Worm (Caenorhabditis elegans) whole organism, mixed stage, embryonic: ENCODE data around the gene cho-1.

Experiments
- ceh-43 ChIP-seq: fragments of 200-800 bp; sonication (Bioruptor generic); optimal IDR thresholded peaks from 2 replicates; lab custom pipeline; 2018; ENCODE audit warnings: mild to moderate bottlenecking, missing genetic modification characterization, moderate library complexity, missing compliant biosample characterization
- ces-1 ChIP-seq: fragments of 150-350 bp; optimal IDR thresholded peaks from 2 replicates; lab custom pipeline; 2014; ENCODE audit warnings: missing biosample characterization, missing genetic modification reagents, missing genetic modification characterization
- drap-1 ChIP-seq: fragments of 200-800 bp; sonication (Bioruptor generic); optimal IDR thresholded peaks from 3 replicates; lab custom pipeline; 2018; ENCODE audit warnings: mild to moderate bottlenecking, missing genetic modification characterization, missing compliant biosample characterization
- elt-1 ChIP-seq: sonication (generic microtip); optimal IDR thresholded peaks from 2 replicates; lab custom pipeline; 2017; ENCODE audit warnings: missing genetic modification characterization, mild to moderate bottlenecking, missing compliant biosample characterization, antibody characterized with exemption, moderate library complexity, borderline replicate concordance; ENCODE audit not compliant: insufficient read depth
- elt-3 ChIP-seq: fragments of 150-350 bp; optimal IDR thresholded peaks from 2 replicates; lab custom pipeline; 2014; ENCODE audit warnings: missing biosample characterization, missing genetic modification characterization
- lsy-2 ChIP-seq: fragments of 150-350 bp; optimal IDR thresholded peaks from 2 replicates; lab custom pipeline; 2014; ENCODE audit warnings: missing biosample characterization, missing genetic modification characterization
- mep-1 ChIP-seq: fragments of 150-350 bp; optimal IDR thresholded peaks from 2 replicates; lab custom pipeline; 2017; ENCODE audit warnings: missing biosample characterization, missing genetic modification reagents, missing genetic modification characterization, inconsistent platforms
- nhr-2 ChIP-seq: fragments of 150-350 bp; optimal IDR thresholded peaks from 2 replicates; lab custom pipeline; 2014; ENCODE audit warnings: missing biosample characterization, missing genetic modification characterization
- nhr-76 ChIP-seq: sonication (generic microtip); optimal IDR thresholded peaks from 2 replicates; lab custom pipeline; 2017; ENCODE audit warnings: missing biosample characterization, missing genetic modification characterization
- pha-4 ChIP-seq: fragments of 150-350 bp; optimal IDR thresholded peaks from 2 replicates; lab custom pipeline; 2018; ENCODE audit warnings: missing biosample characterization, missing genetic modification reagents, missing genetic modification characterization
- snpc-4 ChIP-seq: fragments of 150-350 bp; optimal IDR thresholded peaks from 2 replicates; lab custom pipeline; 2014; ENCODE audit warnings: missing biosample characterization, missing genetic modification characterization
- sptf-1 ChIP-seq: sonication (generic microtip); optimal IDR thresholded peaks from 2 replicates; lab custom pipeline; 2017; ENCODE audit warnings: mild to moderate bottlenecking, missing genetic modification characterization, moderate library complexity, missing compliant biosample characterization

ce11 chrIV:13167534-13167933 is 46.8 kb downstream of the cho-1 start:
- TF ChIP-seq nhr-2 (tag; lab: Kevin White, UChicago) (no peak), nhr-76 (tag; lab: Kevin White, UChicago) (no peak), elt-1 (no peak), ceh-43 (GFP tag; lab: Kevin White, UChicago) (no peak), elt-3 (tag; lab: Kevin White, UChicago) (no peak), snpc-4 (no peak), sptf-1 (tag; lab: Kevin White, UChicago) (no peak), pha-4 (tag; lab: Kevin White, UChicago) (no peak), mep-1 (tag; lab: Kevin White, UChicago) (no peak), drap-1 (no peak), lsy-2 (tag; lab: Kevin White, UChicago) (no peak), ces-1 (no peak)
